Fruit fly (Drosophila melanogaster) whole organism, embryonic: ENCODE data around the gene jus.

Experiments
- ATbp ChIP-seq: fragments of 200-800 bp; sonication (Bioruptor generic); optimal IDR thresholded peaks from 2 replicates; lab custom pipeline; 2017; ENCODE audit warnings: missing biosample characterization, mild to moderate bottlenecking, missing genetic modification characterization, missing genetic modification reagents
- CG10267 ChIP-seq: fragments of 200-800 bp; sonication (Bioruptor generic); optimal IDR thresholded peaks from 2 replicates; lab custom pipeline; 2018; ENCODE audit warnings: missing biosample characterization, mild to moderate bottlenecking, missing genetic modification characterization, moderate library complexity
- CG10565 ChIP-seq: fragments of 200-800 bp; sonication (Bioruptor generic); optimal IDR thresholded peaks from 3 replicates; lab custom pipeline; 2016; ENCODE audit warnings: missing biosample characterization, mild to moderate bottlenecking, missing genetic modification characterization
- CG12071 ChIP-seq: fragments of 200-800 bp; sonication (Bioruptor generic); optimal IDR thresholded peaks from 3 replicates; lab custom pipeline; 2018; ENCODE audit warnings: missing biosample characterization, mild to moderate bottlenecking, missing genetic modification characterization
- CG12744 ChIP-seq: fragments of 200-800 bp; sonication (Bioruptor generic); optimal IDR thresholded peaks from 2 replicates; lab custom pipeline; 2016; ENCODE audit warnings: missing biosample characterization, missing genetic modification characterization
- CG12769 ChIP-seq: fragments of 200-800 bp; sonication (Bioruptor generic); optimal IDR thresholded peaks from 2 replicates; lab custom pipeline; 2019; ENCODE audit warnings: missing biosample characterization, mild to moderate bottlenecking, missing genetic modification characterization, moderate library complexity
- CG13287 ChIP-seq: fragments of 200-800 bp; sonication (Bioruptor generic); IDR thresholded peaks from 2 replicates; pipeline ENCODE4 v1.3.6; 2022; ENCODE audit warnings: missing biosample characterization, missing genetic modification characterization; ENCODE audit not compliant: partially characterized antibody
- CG14965 ChIP-seq: fragments of 200-800 bp; sonication (Bioruptor generic); optimal IDR thresholded peaks from 2 replicates; lab custom pipeline; 2016; ENCODE audit warnings: missing biosample characterization, missing genetic modification characterization, borderline replicate concordance
- CG15011 ChIP-seq: fragments of 200-800 bp; sonication (Bioruptor generic); optimal IDR thresholded peaks from 3 replicates; lab custom pipeline; 2018; ENCODE audit warnings: missing biosample characterization, mild to moderate bottlenecking, missing genetic modification characterization
- CG16813 ChIP-seq: fragments of 200-800 bp; sonication (Bioruptor generic); IDR thresholded peaks from 3 replicates; pipeline ENCODE4 v1.3.6; 2022; ENCODE audit warnings: missing biosample characterization, missing genetic modification characterization; ENCODE audit not compliant: partially characterized antibody
- CG17361 ChIP-seq: fragments of 200-800 bp; sonication (Bioruptor generic); IDR thresholded peaks from 3 replicates; pipeline ENCODE4 v1.3.6; 2022; ENCODE audit warnings: missing biosample characterization, missing genetic modification characterization
- CG31365 ChIP-seq: fragments of 200-800 bp; sonication (Bioruptor generic); optimal IDR thresholded peaks from 2 replicates; lab custom pipeline; 2018; ENCODE audit warnings: missing biosample characterization, mild to moderate bottlenecking, missing genetic modification characterization
- CG4617 ChIP-seq: fragments of 200-800 bp; sonication (Bioruptor generic); optimal IDR thresholded peaks from 3 replicates; lab custom pipeline; 2016; ENCODE audit warnings: missing biosample characterization, missing genetic modification characterization, borderline replicate concordance
- CG4730 ChIP-seq: fragments of 200-800 bp; sonication (Bioruptor generic); IDR thresholded peaks from 2 replicates; pipeline ENCODE4 v1.3.6; 2022; ENCODE audit warnings: missing biosample characterization, missing genetic modification characterization
- CG6813 ChIP-seq: fragments of 200-800 bp; sonication (Bioruptor generic); optimal IDR thresholded peaks from 2 replicates; lab custom pipeline; 2017; ENCODE audit warnings: missing biosample characterization, missing genetic modification characterization, mild to moderate bottlenecking, moderate library complexity, missing genetic modification reagents
- CG7786 ChIP-seq: fragments of 200-800 bp; sonication (Bioruptor generic); optimal IDR thresholded peaks from 2 replicates; lab custom pipeline; 2016; ENCODE audit warnings: missing biosample characterization, missing genetic modification characterization
- CG9797 ChIP-seq: fragments of 200-800 bp; sonication (Bioruptor generic); optimal IDR thresholded peaks from 3 replicates; lab custom pipeline; 2018; ENCODE audit warnings: missing biosample characterization, mild to moderate bottlenecking, missing genetic modification characterization
- CG9876 ChIP-seq: fragments of 200-800 bp; sonication (Bioruptor generic); optimal IDR thresholded peaks from 2 replicates; lab custom pipeline; 2016; ENCODE audit warnings: missing biosample characterization, missing genetic modification characterization
- Dad ChIP-seq: fragments of 200-800 bp; sonication (Bioruptor generic); optimal IDR thresholded peaks from 3 replicates; lab custom pipeline; 2016; ENCODE audit warnings: missing biosample characterization, missing genetic modification characterization
- Doc2 ChIP-seq: fragments of 200-800 bp; sonication (Bioruptor generic); IDR thresholded peaks from 2 replicates; pipeline ENCODE4 v1.3.6; 2022; ENCODE audit warnings: missing biosample characterization, missing genetic modification characterization
- E2f2 ChIP-seq: fragments of 200-800 bp; sonication (Bioruptor generic); IDR thresholded peaks from 2 replicates; pipeline ENCODE4 v1.3.6; 2022; ENCODE audit warnings: missing biosample characterization, missing genetic modification characterization
- Eip74EF ChIP-seq, 2 experiments: fragments of 200-800 bp in 1 of 2; fragments of >200 bp in 1 of 2; sonication (Bioruptor generic) in 1 of 2; optimal IDR thresholded peaks; 2 replicates each; lab custom pipeline; 2017 to 2019; ENCODE audit warnings: missing biosample characterization in 2 of 2, missing genetic modification characterization in 2 of 2, mild to moderate bottlenecking in 1 of 2, moderate library complexity in 1 of 2
- Elba2 ChIP-seq: fragments of 200-800 bp; sonication (Bioruptor generic); optimal IDR thresholded peaks from 3 replicates; lab custom pipeline; 2016; ENCODE audit warnings: missing biosample characterization, missing genetic modification characterization
- Ets65A ChIP-seq: fragments of 200-800 bp; sonication (Bioruptor generic); peaks from one replicate; lab custom pipeline; 2016; ENCODE audit warnings: missing biosample characterization, missing genetic modification characterization
- Hmx ChIP-seq: fragments of 200-800 bp; sonication (Bioruptor generic); optimal IDR thresholded peaks from 2 replicates; lab custom pipeline; 2016; ENCODE audit warnings: missing biosample characterization, missing genetic modification characterization
- Mes4 ChIP-seq: fragments of 200-800 bp; sonication (Bioruptor generic); optimal IDR thresholded peaks from 2 replicates; lab custom pipeline; 2016; ENCODE audit warnings: missing biosample characterization, missing genetic modification characterization
- PHDP ChIP-seq: fragments of 200-800 bp; sonication (Bioruptor generic); optimal IDR thresholded peaks from 3 replicates; lab custom pipeline; 2018; ENCODE audit warnings: missing biosample characterization, mild to moderate bottlenecking, missing genetic modification characterization, moderate library complexity
- amos ChIP-seq: fragments of 200-800 bp; sonication (Bioruptor generic); IDR thresholded peaks from 2 replicates; pipeline ENCODE4 v1.3.6; 2022; ENCODE audit warnings: missing biosample characterization, missing genetic modification characterization; ENCODE audit not compliant: partially characterized antibody
- br ChIP-seq: fragments of >200 bp; optimal IDR thresholded peaks from 2 replicates; lab custom pipeline; 2017
- cato ChIP-seq: fragments of 200-800 bp; sonication (Bioruptor generic); optimal IDR thresholded peaks from 2 replicates; lab custom pipeline; 2016; ENCODE audit warnings: missing biosample characterization, missing genetic modification characterization, borderline replicate concordance
- chinmo ChIP-seq: fragments of 200-800 bp; sonication (Bioruptor generic); IDR thresholded peaks from 4 replicates; pipeline ENCODE4 v1.3.6; 2022; ENCODE audit warnings: missing biosample characterization, missing genetic modification characterization; ENCODE audit not compliant: partially characterized antibody
- chn ChIP-seq: fragments of 200-800 bp; sonication (Bioruptor generic); optimal IDR thresholded peaks from 2 replicates; lab custom pipeline; 2016; ENCODE audit warnings: missing biosample characterization, missing genetic modification characterization
- cwo ChIP-seq: fragments of 200-800 bp; sonication (Bioruptor generic); optimal IDR thresholded peaks from 3 replicates; lab custom pipeline; 2017; ENCODE audit warnings: missing biosample characterization, missing genetic modification characterization, mild to moderate bottlenecking, moderate library complexity, missing genetic modification reagents
- danr ChIP-seq: fragments of 200-800 bp; sonication (Bioruptor generic); IDR thresholded peaks from 2 replicates; pipeline ENCODE4 v1.3.6; 2022; ENCODE audit warnings: missing biosample characterization, missing genetic modification characterization
- dimm ChIP-seq: fragments of 200-800 bp; sonication (Bioruptor generic); IDR thresholded peaks from 2 replicates; pipeline ENCODE4 v1.3.6; 2022; ENCODE audit warnings: missing biosample characterization, missing genetic modification characterization
- esg ChIP-seq: fragments of 200-800 bp; sonication (Bioruptor generic); conservative IDR thresholded peaks from 2 replicates; pipeline ENCODE4 v1.3.6; 2022; ENCODE audit warnings: missing biosample characterization, missing genetic modification characterization
- exex ChIP-seq: fragments of 200-800 bp; sonication (Bioruptor generic); optimal IDR thresholded peaks from 4 replicates; lab custom pipeline; 2018; ENCODE audit warnings: missing biosample characterization, mild to moderate bottlenecking, missing genetic modification characterization, moderate library complexity
- eyg ChIP-seq: fragments of 200-800 bp; sonication (Bioruptor generic); optimal IDR thresholded peaks from 3 replicates; lab custom pipeline; 2016; ENCODE audit warnings: missing biosample characterization, missing genetic modification characterization
- gcm ChIP-seq: fragments of 200-800 bp; sonication (Bioruptor generic); optimal IDR thresholded peaks from 2 replicates; lab custom pipeline; 2019; ENCODE audit warnings: missing biosample characterization, mild to moderate bottlenecking, missing genetic modification characterization, moderate library complexity
- gem ChIP-seq: fragments of 200-800 bp; sonication (Bioruptor generic); optimal IDR thresholded peaks from 2 replicates; lab custom pipeline; 2019; ENCODE audit warnings: missing biosample characterization, mild to moderate bottlenecking, missing genetic modification characterization, moderate library complexity
- jing ChIP-seq: fragments of 200-800 bp; sonication (Bioruptor generic); optimal IDR thresholded peaks from 2 replicates; lab custom pipeline; 2018; ENCODE audit warnings: missing biosample characterization, mild to moderate bottlenecking, missing genetic modification characterization
- lmd ChIP-seq: fragments of 200-800 bp; sonication (Bioruptor generic); IDR thresholded peaks from 2 replicates; pipeline ENCODE4 v1.3.6; 2022; ENCODE audit warnings: missing biosample characterization, missing genetic modification characterization
- peb ChIP-seq: fragments of 200-800 bp; sonication (Bioruptor generic); IDR thresholded peaks from 2 replicates; pipeline ENCODE4 v1.3.6; 2022; ENCODE audit warnings: missing biosample characterization, missing genetic modification characterization
- run ChIP-seq: fragments of 200-800 bp; sonication (Bioruptor generic); optimal IDR thresholded peaks from 3 replicates; lab custom pipeline; 2018; ENCODE audit warnings: missing biosample characterization, mild to moderate bottlenecking, missing genetic modification characterization
- sc ChIP-seq, 3 experiments: fragments of >200 bp in 2 of 3; fragments of 200-800 bp in 1 of 3; sonication (Bioruptor generic) in 1 of 3; optimal IDR thresholded peaks; 2 replicates in 2 of 3; 3 replicates in 1 of 3; lab custom pipeline; 2017; ENCODE audit warnings: mild to moderate bottlenecking in 1 of 3, missing biosample characterization in 1 of 3, missing genetic modification characterization in 1 of 3, missing genetic modification reagents in 1 of 3
- seq ChIP-seq: fragments of 200-800 bp; sonication (Bioruptor generic); IDR thresholded peaks from 2 replicates; pipeline ENCODE4 v1.3.6; 2022; ENCODE audit warnings: missing biosample characterization, missing genetic modification characterization
- stc ChIP-seq: fragments of 200-800 bp; sonication (Bioruptor generic); IDR thresholded peaks from 2 replicates; pipeline ENCODE4 v1.3.6; 2022; ENCODE audit warnings: missing biosample characterization, missing genetic modification characterization
- tap ChIP-seq: fragments of 200-800 bp; optimal IDR thresholded peaks from 3 replicates; lab custom pipeline; 2019; ENCODE audit warnings: missing biosample characterization, mild to moderate bottlenecking, missing genetic modification characterization, moderate library complexity
- tio ChIP-seq: fragments of 200-800 bp; sonication (Bioruptor generic); optimal IDR thresholded peaks from 2 replicates; lab custom pipeline; 2017; ENCODE audit warnings: missing biosample characterization, missing genetic modification characterization, inconsistent platforms
- tup ChIP-seq: fragments of 200-800 bp; sonication (Bioruptor generic); optimal IDR thresholded peaks from 2 replicates; lab custom pipeline; 2016; ENCODE audit warnings: missing biosample characterization, mild to moderate bottlenecking, missing genetic modification characterization, moderate library complexity
- wek ChIP-seq: fragments of 200-800 bp; sonication (Bioruptor generic); optimal IDR thresholded peaks from 3 replicates; lab custom pipeline; 2018; ENCODE audit warnings: missing biosample characterization, mild to moderate bottlenecking, missing genetic modification characterization, moderate library complexity

jus gene

dm6 chr3R:29153197-29153644 is 41.6 kb downstream of the jus start, which contains the start of the genes Slbp and Rpn2 (continued):
- TF ChIP-seq CG9876 (GFP tag; lab: Kevin White, UChicago) (peak; percentile 7), CG17361 (GFP tag; lab: Robert Waterston, UW) (no peak), CG12071 (GFP tag; lab: Kevin White, UChicago) (no peak), amos (GFP tag; lab: Robert Waterston, UW) (peak; percentile 94), exex (tag; lab: Kevin White, UChicago) (peak; percentile 30), dimm (GFP tag; lab: Robert Waterston, UW) (no peak), lmd (GFP tag; lab: Robert Waterston, UW) (no peak; the same call in 1 of the 2 replicates), CG7786 (GFP tag; lab: Kevin White, UChicago) (peak; percentile 55), CG10565 (GFP tag; lab: Kevin White, UChicago) (no peak), stc (no peak), CG16813 (GFP tag; lab: Robert Waterston, UW) (peak; percentile 90), PHDP (tag; lab: Kevin White, UChicago) (peak; percentile 19), CG12769 (peak; percentile 58), br (lab: Kevin White, UChicago) (no peak), jing (no peak), run (tag; lab: Kevin White, UChicago) (no peak), CG14965 (GFP tag; lab: Kevin White, UChicago) (no peak), CG6813 (GFP tag; lab: Kevin White, UChicago) (no peak), Elba2 (peak; percentile 40), Hmx (GFP tag; lab: Kevin White, UChicago) (no peak), cato (no peak), sc (optimal IDR thresholded peaks at IDR 0.05; lab: Kevin White, UChicago) (no peak), sc (GFP tag; optimal IDR thresholded peaks at IDR 0.05; lab: Kevin White, UChicago) (no peak), esg (GFP tag; lab: Robert Waterston, UW) (no peak), tup (GFP tag; lab: Kevin White, UChicago) (no peak), wek (GFP tag; lab: Kevin White, UChicago) (no peak), CG4730 (GFP tag; lab: Robert Waterston, UW) (no peak), seq (GFP tag; lab: Robert Waterston, UW) (no peak), CG9797 (peak; percentile 97), E2f2 (peak; percentile 81), CG15011 (GFP tag; lab: Kevin White, UChicago) (no peak), tap (tag; lab: Kevin White, UChicago) (no peak), ATbp (GFP tag; lab: Kevin White, UChicago) (no peak), tio (no peak), Dad (GFP tag; lab: Kevin White, UChicago) (peak; percentile 48), Doc2 (GFP tag; lab: Robert Waterston, UW) (no peak), chinmo (GFP tag; lab: Robert Waterston, UW) (peak; percentile 85; the same call in 3 of the 4 replicates), Eip74EF (GFP tag; optimal IDR thresholded peaks at IDR 0.05; lab: Kevin White, UChicago) (no peak), peb (GFP tag; lab: Robert Waterston, UW) (no peak), CG4617 (GFP tag; lab: Kevin White, UChicago) (peak; percentile 89)

DNA sequence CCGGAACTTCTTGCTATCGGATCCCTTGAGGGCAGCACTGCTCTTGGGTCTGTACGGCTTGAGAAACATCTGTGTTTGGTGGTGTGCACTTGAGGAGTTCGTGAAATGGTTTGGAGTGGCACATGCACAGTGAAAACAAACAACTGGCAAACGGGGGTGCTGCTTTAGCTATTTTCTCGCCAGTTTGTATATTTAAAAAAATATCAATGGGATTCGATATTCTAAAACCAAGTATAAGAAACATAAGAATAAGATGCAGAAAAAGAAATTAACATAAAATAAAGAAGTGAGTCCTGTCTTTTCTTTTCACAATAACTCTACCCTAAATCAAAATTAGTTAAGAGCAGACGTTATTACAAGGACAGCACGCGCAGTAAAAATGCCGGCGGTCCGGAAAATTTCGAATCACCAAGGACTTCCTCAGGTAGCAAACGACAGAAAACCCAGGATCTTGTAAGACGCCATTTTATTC is 43.1 kb downstream of the jus start, which contains the start of gene eIF2D:
Gene eIF2D, minus strand, starts transcription at position 174 of the 472 bp plus-strand sequence.
- TF ChIP-seq CG31365 (tag; lab: Kevin White, UChicago) = no peak
- TF ChIP-seq gem (tag; lab: Kevin White, UChicago) = no peak
- TF ChIP-seq Ets65A (GFP tag; lab: Kevin White, UChicago) = no peak
- TF ChIP-seq Mes4 = peak; percentile 17
- peak; percentile 26 for TF ChIP-seq gcm (GFP tag; lab: Kevin White, UChicago)
- no peak for TF ChIP-seq danr (GFP tag; lab: Robert Waterston, UW)
- no peak for TF ChIP-seq eyg (GFP tag; lab: Kevin White, UChicago)
- peak; percentile 54 for TF ChIP-seq chn (GFP tag; lab: Kevin White, UChicago)
- TF ChIP-seq CG12744 = peak; percentile 47
- TF ChIP-seq CG10267 (tag; lab: Kevin White, UChicago) = peak; percentile 73
- TF ChIP-seq cwo = peak; percentile 21
- TF ChIP-seq CG13287 = peak; percentile 39; the same call in 1 of the 2 replicates
